Worm (Caenorhabditis elegans) whole organism, midembryonic: Measurements from ENCODE around the gene lipl-8.

Experiments
- flt-1 ChIP-seq: fragments of 200-800 bp; sonication (Bioruptor generic); IDR thresholded peaks from 2 replicates; pipeline ENCODE4 v1.3.6; 2022; ENCODE audit warnings: missing genetic modification characterization, missing compliant biosample characterization
- klf-2 ChIP-seq: fragments of 200-800 bp; sonication (Bioruptor generic); conservative IDR thresholded peaks from 2 replicates; pipeline ENCODE4 v1.3.6; 2022; ENCODE audit warnings: missing genetic modification reagents, missing genetic modification characterization, missing compliant biosample characterization
- tab-1 ChIP-seq: fragments of 200-800 bp; sonication (Bioruptor generic); IDR thresholded peaks from 2 replicates; pipeline ENCODE4 v1.3.6; 2022; ENCODE audit warnings: missing genetic modification characterization, missing compliant biosample characterization
- ztf-29 ChIP-seq: fragments of 200-800 bp; sonication (Bioruptor generic); IDR thresholded peaks from 2 replicates; pipeline ENCODE4 v1.3.6; 2022; ENCODE audit warnings: missing genetic modification reagents, missing genetic modification characterization, missing compliant biosample characterization

ce11 chrV:14784160-14784774 is 35.8 kb upstream of the lipl-8 start, which contains the start of gene Y50E8A.12:
- TF ChIP-seq ztf-29 (GFP tag; lab: Robert Waterston, UW) (no peak), klf-2 (GFP tag; lab: Robert Waterston, UW) (no peak), flt-1 (GFP tag; lab: Robert Waterston, UW) (no peak), tab-1 (GFP tag; lab: Robert Waterston, UW) (no peak)
